Fruit fly (Drosophila melanogaster): ENCODE data around the gene mRpL49.

Gene mRpL49

DNA sequence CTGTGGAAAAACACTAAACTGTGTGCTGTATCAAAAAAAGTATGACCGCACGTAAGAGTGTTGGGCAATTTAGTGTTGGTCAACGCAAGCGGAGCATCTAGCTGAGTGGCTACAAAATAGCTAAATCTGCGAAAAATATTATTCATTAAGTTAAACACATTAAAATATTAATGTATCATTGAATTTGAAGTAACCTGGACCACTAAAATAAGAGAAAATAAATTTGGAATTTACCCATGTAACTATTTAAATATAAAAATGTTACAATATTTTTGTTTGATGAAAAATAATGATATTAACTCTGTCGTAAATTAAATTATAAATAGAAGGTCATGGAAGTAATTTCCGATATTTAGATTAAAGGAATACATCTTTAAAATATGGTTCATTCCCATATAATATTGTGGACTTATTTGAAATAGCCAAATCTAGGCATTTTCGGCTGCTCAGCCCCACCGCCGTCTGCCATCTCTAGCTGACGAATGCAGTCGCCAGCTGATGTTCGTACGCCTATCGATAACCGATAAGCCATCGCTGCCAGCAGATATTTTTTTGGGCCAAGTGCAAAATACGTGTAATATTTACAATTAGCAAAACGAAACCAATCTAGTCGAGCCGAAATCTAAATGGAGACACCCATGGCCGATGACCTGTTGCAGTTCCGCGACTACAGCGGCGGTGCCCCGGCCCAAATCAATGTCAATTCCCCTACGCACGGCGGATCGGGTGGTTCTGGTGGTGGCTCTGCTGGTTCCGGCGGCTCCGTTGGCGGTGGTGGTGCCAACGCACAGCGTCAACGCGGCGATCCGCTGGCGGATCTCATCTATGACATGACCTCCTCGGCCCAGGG is 2.9 kb downstream of the mRpL49 start, which contains the start of the genes Brms1 and CG4645 (continued):
- TF ChIP-seq salr (GFP tag; optimal IDR thresholded peaks at IDR 0.05) (peak in 1 of 2 experiments; percentile 56), fkh (GFP tag; optimal IDR thresholded peaks at IDR 0.05) (peak; percentile 7), CG15336 (GFP tag; IDR thresholded peaks at IDR 0.05) (no peak), svp (GFP tag) (peak; percentile 76), dac (GFP tag; optimal IDR thresholded peaks at IDR 0.05) (no peak), CG31627 (GFP tag; optimal IDR thresholded peaks at IDR 0.05) (peak; percentile 47), CG34406 (GFP tag; optimal IDR thresholded peaks at IDR 0.05) (peak; percentile 29), fd85E (GFP tag; optimal IDR thresholded peaks at IDR 0.05) (no peak), dsx (GFP tag; optimal IDR thresholded peaks at IDR 0.05; ENCODE audit: poor library complexity, severe bottlenecking) (no peak)

- TF ChIP-seq CG10631 (GFP tag; optimal IDR thresholded peaks at IDR 0.05): peak; percentile 13
- TF ChIP-seq CG6808 (GFP tag; optimal IDR thresholded peaks at IDR 0.05): peak; percentile 23
- peak; percentile 35 for TF ChIP-seq CG10669 (GFP tag; optimal IDR thresholded peaks at IDR 0.05)
- TF ChIP-seq dsx (GFP tag; optimal IDR thresholded peaks at IDR 0.05; ENCODE audit: poor library complexity, severe bottlenecking): peak; percentile 47
- TF ChIP-seq Eip93F (GFP tag; optimal IDR thresholded peaks at IDR 0.05): no peak
- peak; percentile 42 for TF ChIP-seq CG3032 (tag; optimal IDR thresholded peaks at IDR 0.05)
- TF ChIP-seq achi (GFP tag; optimal IDR thresholded peaks at IDR 0.05): peak; percentile 25
- no peak for TF ChIP-seq CG8319 (GFP tag; optimal IDR thresholded peaks at IDR 0.05)
- peak; percentile 10 for TF ChIP-seq Sox102F (GFP tag; optimal IDR thresholded peaks at IDR 0.05)
- 0 out of 2 replicates have a peak, but pooled peaks have one; percentile 13 for TF ChIP-seq CG15336 (GFP tag; IDR thresholded peaks at IDR 0.05)
- TF ChIP-seq OdsH (GFP tag; optimal IDR thresholded peaks at IDR 0.05): peak; percentile 22
- no peak for TF ChIP-seq fd59A (GFP tag; optimal IDR thresholded peaks at IDR 0.05)
- TF ChIP-seq CG34406 (GFP tag; optimal IDR thresholded peaks at IDR 0.05): no peak
- TF ChIP-seq Blimp-1 (GFP tag; optimal IDR thresholded peaks at IDR 0.05): no peak
- TF ChIP-seq Ets96B (tag; optimal IDR thresholded peaks at IDR 0.05): peak; percentile 44
- no peak for TF ChIP-seq Met (GFP tag; optimal IDR thresholded peaks at IDR 0.05)
- peak; percentile 15 for TF ChIP-seq Eip78C (GFP tag)
- TF ChIP-seq ss (GFP tag; optimal IDR thresholded peaks at IDR 0.05): peak in 1 of 2 experiments; percentile 6
- no peak for TF ChIP-seq CG6854 (GFP tag; optimal IDR thresholded peaks at IDR 0.05)
- TF ChIP-seq eg (GFP tag; IDR thresholded peaks at IDR 0.05): 0 out of 3 replicates have a peak, but pooled peaks have one; percentile 19
- peak; percentile 15 for TF ChIP-seq spab (GFP tag; optimal IDR thresholded peaks at IDR 0.05)
- TF ChIP-seq CG1621 (tag; optimal IDR thresholded peaks at IDR 0.05): no peak
- TF ChIP-seq dac (GFP tag; optimal IDR thresholded peaks at IDR 0.05): no peak
- TF ChIP-seq CG3919 (GFP tag; optimal IDR thresholded peaks at IDR 0.05): peak; percentile 32
- no peak for TF ChIP-seq Hr4 (GFP tag; optimal IDR thresholded peaks at IDR 0.05)
- TF ChIP-seq salr (GFP tag; optimal IDR thresholded peaks at IDR 0.05): no peak
- peak; percentile 5 for TF ChIP-seq CG8632 (GFP tag; optimal IDR thresholded peaks at IDR 0.05)
- no peak for TF ChIP-seq Smox (GFP tag; optimal IDR thresholded peaks at IDR 0.05)
- no peak for TF ChIP-seq CG6163 (GFP tag; IDR thresholded peaks at IDR 0.05)
- no peak for TF ChIP-seq CG31627 (GFP tag; optimal IDR thresholded peaks at IDR 0.05)
- peak; percentile 6 for TF ChIP-seq esn (GFP tag; optimal IDR thresholded peaks at IDR 0.05)
- TF ChIP-seq CG8119 (GFP tag; IDR thresholded peaks at IDR 0.05): 0 out of 3 replicates have a peak, but pooled peaks have one; percentile 37
- TF ChIP-seq Sox15 (GFP tag; optimal IDR thresholded peaks at IDR 0.05): no peak
- TF ChIP-seq topi (GFP tag; optimal IDR thresholded peaks at IDR 0.05): no peak
- no peak for TF ChIP-seq Gug (GFP tag; IDR thresholded peaks at IDR 0.05)
- no peak for TF ChIP-seq CG4318 (GFP tag; optimal IDR thresholded peaks at IDR 0.05)
- no peak for TF ChIP-seq Lpt (GFP tag; optimal IDR thresholded peaks at IDR 0.05)
- peak; percentile 32 for TF ChIP-seq CG32006 (GFP tag; optimal IDR thresholded peaks at IDR 0.05)
Observed at dm6 chrX:12913729-12914128, 6.8 kb downstream of the mRpL49 start.

Measured in whole organism, prepupa.